Fruit fly (Drosophila melanogaster) whole organism, pupa: ENCODE results near the gene Rab3-GEF.

Experiments used
- D1 ChIP-seq: fragments of 200-800 bp; sonication (Bioruptor generic); optimal IDR thresholded peaks from 2 replicates; lab custom pipeline; 2018; ENCODE audit warnings: missing biosample characterization, mild to moderate bottlenecking, missing genetic modification characterization, moderate library complexity
- Snoo ChIP-seq: fragments of 200-800 bp; sonication (Bioruptor generic); optimal IDR thresholded peaks from 3 replicates; lab custom pipeline; 2017; ENCODE audit warnings: missing biosample characterization, mild to moderate bottlenecking, missing genetic modification characterization, inconsistent platforms

- TF ChIP-seq Snoo (no peak), D1 (tag; lab: Kevin White, UChicago) (no peak)
These were observed 62.6 kb downstream of the Rab3-GEF start for dm6 chrX:15152058-15152457.
